Fruit fly (Drosophila melanogaster) whole organism, embryonic: Measurements from ENCODE around the gene CG5541.

Experiments used
- Atf-2 ChIP-seq: fragments of 200-800 bp; sonication (Bioruptor generic); optimal IDR thresholded peaks from 2 replicates; lab custom pipeline; 2016; ENCODE audit warnings: missing biosample characterization, missing genetic modification characterization
- Awh ChIP-seq: fragments of 200-800 bp; sonication (Bioruptor generic); IDR thresholded peaks from 2 replicates; pipeline ENCODE4, ENCODE4 v1.3.6; 2022; ENCODE audit warnings: missing biosample characterization, missing genetic modification characterization
- CG10565 ChIP-seq: fragments of 200-800 bp; sonication (Bioruptor generic); optimal IDR thresholded peaks from 3 replicates; lab custom pipeline; 2016; ENCODE audit warnings: missing biosample characterization, mild to moderate bottlenecking, missing genetic modification characterization
- CG1233 ChIP-seq: fragments of 200-800 bp; sonication (Bioruptor generic); optimal IDR thresholded peaks from 4 replicates; lab custom pipeline; 2018; ENCODE audit warnings: missing biosample characterization, mild to moderate bottlenecking, missing genetic modification characterization
- CG13123 ChIP-seq: fragments of 200-800 bp; sonication (Bioruptor generic); optimal IDR thresholded peaks from 2 replicates; lab custom pipeline; 2016; ENCODE audit warnings: missing biosample characterization, missing genetic modification characterization
- CG13624 ChIP-seq: fragments of 200-800 bp; sonication (Bioruptor generic); optimal IDR thresholded peaks from 2 replicates; lab custom pipeline; 2016; ENCODE audit warnings: missing biosample characterization, missing genetic modification characterization
- CG14860 ChIP-seq: fragments of 200-800 bp; sonication (Bioruptor generic); IDR thresholded peaks from 3 replicates; pipeline ENCODE4 v1.3.6; 2022; ENCODE audit warnings: missing biosample characterization, missing genetic modification characterization; ENCODE audit not compliant: partially characterized antibody
- CG1603 ChIP-seq: fragments of 200-800 bp; sonication (Bioruptor generic); optimal IDR thresholded peaks from 2 replicates; lab custom pipeline; 2019; ENCODE audit warnings: missing biosample characterization, mild to moderate bottlenecking, missing genetic modification characterization, moderate library complexity
- CG17328 ChIP-seq: fragments of 200-800 bp; sonication (Bioruptor generic); IDR thresholded peaks from 2 replicates; pipeline ENCODE4 v1.3.6; 2022; ENCODE audit warnings: missing biosample characterization, missing genetic modification characterization
- CG17359 ChIP-seq: fragments of 200-800 bp; sonication (Bioruptor generic); optimal IDR thresholded peaks from 3 replicates; lab custom pipeline; 2018; ENCODE audit warnings: missing biosample characterization, mild to moderate bottlenecking, missing genetic modification characterization, moderate library complexity
- CG1792 ChIP-seq: fragments of 200-800 bp; sonication (Bioruptor generic); optimal IDR thresholded peaks from 2 replicates; lab custom pipeline; 2016; ENCODE audit warnings: missing biosample characterization, missing genetic modification characterization
- CG2889 ChIP-seq: fragments of 200-800 bp; sonication (Bioruptor generic); IDR thresholded peaks from 3 replicates; pipeline ENCODE4 v1.3.6; 2022; ENCODE audit warnings: missing biosample characterization, missing genetic modification characterization
- CG30020 ChIP-seq: fragments of 200-800 bp; optimal IDR thresholded peaks from 2 replicates; lab custom pipeline; 2019; ENCODE audit warnings: missing biosample characterization, mild to moderate bottlenecking, missing genetic modification characterization, moderate library complexity
- CG31441 ChIP-seq: fragments of 200-800 bp; sonication (Bioruptor generic); IDR thresholded peaks from 2 replicates; pipeline ENCODE4 v1.3.6; 2022; ENCODE audit warnings: missing biosample characterization, missing genetic modification characterization
- CG4617 ChIP-seq: fragments of 200-800 bp; sonication (Bioruptor generic); optimal IDR thresholded peaks from 3 replicates; lab custom pipeline; 2016; ENCODE audit warnings: missing biosample characterization, missing genetic modification characterization, borderline replicate concordance
- CG7556 ChIP-seq: fragments of 200-800 bp; sonication (Bioruptor generic); optimal IDR thresholded peaks from 2 replicates; lab custom pipeline; 2017; ENCODE audit warnings: missing biosample characterization, mild to moderate bottlenecking, missing genetic modification characterization
- CG7745 ChIP-seq: fragments of 200-800 bp; sonication (Bioruptor generic); optimal IDR thresholded peaks from 2 replicates; lab custom pipeline; 2018; ENCODE audit warnings: missing biosample characterization, mild to moderate bottlenecking, missing genetic modification characterization, moderate library complexity
- CG7786 ChIP-seq: fragments of 200-800 bp; sonication (Bioruptor generic); optimal IDR thresholded peaks from 2 replicates; lab custom pipeline; 2016; ENCODE audit warnings: missing biosample characterization, missing genetic modification characterization
- Doc2 ChIP-seq: fragments of 200-800 bp; sonication (Bioruptor generic); IDR thresholded peaks from 2 replicates; pipeline ENCODE4 v1.3.6; 2022; ENCODE audit warnings: missing biosample characterization, missing genetic modification characterization
- Doc3 ChIP-seq: fragments of 200-800 bp; sonication (Bioruptor generic); IDR thresholded peaks from 3 replicates; pipeline ENCODE4 v1.3.6; 2022; ENCODE audit warnings: missing biosample characterization, missing genetic modification characterization; ENCODE audit not compliant: partially characterized antibody
- Dp ChIP-seq: fragments of 200-800 bp; sonication (Bioruptor generic); optimal IDR thresholded peaks from 2 replicates; lab custom pipeline; 2018; ENCODE audit warnings: missing biosample characterization, mild to moderate bottlenecking, missing genetic modification characterization, moderate library complexity
- Hey ChIP-seq: fragments of 200-800 bp; sonication (Bioruptor generic); optimal IDR thresholded peaks from 3 replicates; lab custom pipeline; 2018; ENCODE audit warnings: missing biosample characterization, mild to moderate bottlenecking, missing genetic modification characterization
- Hmr ChIP-seq: fragments of 200-800 bp; sonication (Bioruptor generic); optimal IDR thresholded peaks from 3 replicates; lab custom pipeline; 2017; ENCODE audit warnings: mild to moderate bottlenecking, missing biosample characterization, missing genetic modification reagents, missing genetic modification characterization
- Hmx ChIP-seq: fragments of 200-800 bp; sonication (Bioruptor generic); optimal IDR thresholded peaks from 2 replicates; lab custom pipeline; 2016; ENCODE audit warnings: missing biosample characterization, missing genetic modification characterization
- Lim3 ChIP-seq: fragments of 200-800 bp; sonication (Bioruptor generic); IDR thresholded peaks from 2 replicates; pipeline ENCODE4 v1.3.6; 2022; ENCODE audit warnings: missing biosample characterization, missing genetic modification characterization
- MESR4 ChIP-seq: fragments of 200-800 bp; sonication (Bioruptor generic); optimal IDR thresholded peaks from 2 replicates; lab custom pipeline; 2018; ENCODE audit warnings: missing biosample characterization, mild to moderate bottlenecking, missing genetic modification characterization, moderate library complexity
- MTF-1 ChIP-seq: fragments of 200-800 bp; sonication (Bioruptor generic); optimal IDR thresholded peaks from 2 replicates; lab custom pipeline; 2018; ENCODE audit warnings: missing biosample characterization, mild to moderate bottlenecking, missing genetic modification characterization, borderline replicate concordance
- NFAT ChIP-seq: fragments of 200-800 bp; sonication (Bioruptor generic); IDR thresholded peaks from 2 replicates; pipeline ENCODE4 v1.3.6; 2022; ENCODE audit warnings: missing biosample characterization, missing genetic modification characterization
- Neu2 ChIP-seq: fragments of 200-800 bp; sonication (Bioruptor generic); optimal IDR thresholded peaks from 3 replicates; lab custom pipeline; 2016; ENCODE audit warnings: missing biosample characterization, missing genetic modification characterization, borderline replicate concordance
- Oaz ChIP-seq: fragments of 200-800 bp; sonication (Bioruptor generic); IDR thresholded peaks from 2 replicates; pipeline ENCODE4 v1.3.6; 2022; ENCODE audit warnings: missing biosample characterization, missing genetic modification characterization
- Sox102F ChIP-seq: fragments of 200-800 bp; sonication (Bioruptor generic); optimal IDR thresholded peaks from 2 replicates; lab custom pipeline; 2018; ENCODE audit warnings: missing biosample characterization, mild to moderate bottlenecking, missing genetic modification characterization, moderate library complexity
- Taf1 ChIP-seq: fragments of 200-800 bp; sonication (Bioruptor generic); IDR thresholded peaks from 2 replicates; pipeline ENCODE4 v1.3.6; 2022; ENCODE audit warnings: missing biosample characterization, missing genetic modification characterization
- abd-A ChIP-seq: fragments of 200-800 bp; sonication (Bioruptor generic); optimal IDR thresholded peaks from 3 replicates; lab custom pipeline; 2019; ENCODE audit warnings: missing biosample characterization, mild to moderate bottlenecking, missing genetic modification characterization, moderate library complexity
- ase ChIP-seq: fragments of 200-800 bp; sonication (Bioruptor generic); IDR thresholded peaks from 3 replicates; pipeline ENCODE4 v1.3.6; 2022; ENCODE audit warnings: missing biosample characterization, missing genetic modification characterization
- danr ChIP-seq: fragments of 200-800 bp; sonication (Bioruptor generic); IDR thresholded peaks from 2 replicates; pipeline ENCODE4 v1.3.6; 2022; ENCODE audit warnings: missing biosample characterization, missing genetic modification characterization
- dpn ChIP-seq, 2 experiments: fragments of 200-800 bp; sonication (Bioruptor generic); optimal IDR thresholded peaks; 3 replicates each; lab custom pipeline; 2016; ENCODE audit warnings: missing biosample characterization in 2 of 2, missing genetic modification characterization in 2 of 2
- ewg ChIP-seq: fragments of 200-800 bp; sonication (Bioruptor generic); optimal IDR thresholded peaks from 3 replicates; lab custom pipeline; 2017; ENCODE audit warnings: mild to moderate bottlenecking, missing biosample characterization, missing genetic modification reagents, missing genetic modification characterization
- fru ChIP-seq: fragments of >200 bp; optimal IDR thresholded peaks from 2 replicates; lab custom pipeline; 2017
- her ChIP-seq: fragments of 200-800 bp; sonication (Bioruptor generic); optimal IDR thresholded peaks from 2 replicates; lab custom pipeline; 2016; ENCODE audit warnings: missing biosample characterization, missing genetic modification characterization
- jing ChIP-seq: fragments of 200-800 bp; sonication (Bioruptor generic); optimal IDR thresholded peaks from 2 replicates; lab custom pipeline; 2018; ENCODE audit warnings: missing biosample characterization, mild to moderate bottlenecking, missing genetic modification characterization
- lov ChIP-seq, 2 experiments: fragments of 200-800 bp in 1 of 2; fragments of >200 bp in 1 of 2; sonication (Bioruptor generic) in 1 of 2; IDR thresholded peaks in 1 of 2; optimal IDR thresholded peaks in 1 of 2; 2 replicates in 1 of 2; 3 replicates in 1 of 2; pipeline versions ENCODE4 v1.3.6 to Lab custom; 2017 to 2022; ENCODE audit warnings: missing biosample characterization in 1 of 2, missing genetic modification characterization in 1 of 2
- ranshi ChIP-seq: fragments of 200-800 bp; sonication (Bioruptor generic); IDR thresholded peaks from 2 replicates; pipeline ENCODE4 v1.3.6; 2022; ENCODE audit warnings: missing biosample characterization, missing genetic modification characterization
- row ChIP-seq: fragments of 200-800 bp; sonication (Bioruptor generic); IDR thresholded peaks from 3 replicates; pipeline ENCODE4 v1.3.6; 2022; ENCODE audit warnings: missing biosample characterization, missing genetic modification characterization
- schlank ChIP-seq: fragments of 200-800 bp; sonication (Bioruptor generic); optimal IDR thresholded peaks from 2 replicates; lab custom pipeline; 2018; ENCODE audit warnings: missing biosample characterization, mild to moderate bottlenecking, missing genetic modification characterization
- sd ChIP-seq: fragments of 200-800 bp; sonication (Bioruptor generic); optimal IDR thresholded peaks from 3 replicates; lab custom pipeline; 2018; ENCODE audit warnings: missing biosample characterization, mild to moderate bottlenecking, missing genetic modification characterization, moderate library complexity
- tna ChIP-seq: fragments of 200-800 bp; sonication (Bioruptor generic); IDR thresholded peaks from 2 replicates; pipeline ENCODE4 v1.3.6; 2022; ENCODE audit warnings: missing biosample characterization, missing genetic modification characterization; ENCODE audit not compliant: partially characterized antibody
- ttk ChIP-seq: fragments of 200-800 bp; sonication (Bioruptor generic); IDR thresholded peaks from 2 replicates; pipeline ENCODE4 v2.1.2; 2022; ENCODE audit warnings: missing biosample characterization, missing genetic modification characterization
- vnd ChIP-seq: fragments of 200-800 bp; sonication (Bioruptor generic); IDR thresholded peaks from 3 replicates; pipeline ENCODE4 v1.3.6; 2022; ENCODE audit warnings: missing biosample characterization, missing genetic modification characterization; ENCODE audit not compliant: partially characterized antibody
- wor ChIP-seq: fragments of 200-800 bp; sonication (Bioruptor generic); IDR thresholded peaks from 2 replicates; pipeline ENCODE4 v1.3.6; 2022; ENCODE audit warnings: missing biosample characterization, missing genetic modification characterization
- yki ChIP-seq: fragments of >200 bp; optimal IDR thresholded peaks from 3 replicates; lab custom pipeline; 2018

The CG5541 gene

dm6 chrX:15022219-15022618, 21.7 kb upstream of the CG5541 start (continued):
- peak; percentile 90 for TF ChIP-seq CG17328 (GFP tag; lab: Robert Waterston, UW)
- TF ChIP-seq fru (lab: Kevin White, UChicago) = no peak
- no peak for TF ChIP-seq lov (optimal IDR thresholded peaks at IDR 0.05; lab: Kevin White, UChicago)
- TF ChIP-seq lov (GFP tag; IDR thresholded peaks at IDR 0.05; lab: Robert Waterston, UW) = peak; percentile 65; the same call in 1 of the 3 replicates
- peak; percentile 11 for TF ChIP-seq MESR4 (GFP tag; lab: Kevin White, UChicago)
- peak; percentile 83 for TF ChIP-seq CG7556 (GFP tag; lab: Kevin White, UChicago)
- peak; percentile 79 for TF ChIP-seq CG31441 (GFP tag; lab: Robert Waterston, UW)
- peak; percentile 26 for TF ChIP-seq CG10565 (GFP tag; lab: Kevin White, UChicago)
- TF ChIP-seq Doc3 (GFP tag; lab: Robert Waterston, UW) = no peak
- 0 out of 2 replicates have a peak, but pooled peaks have one; percentile 9 for TF ChIP-seq NFAT (GFP tag; lab: Robert Waterston, UW)
- TF ChIP-seq Oaz (GFP tag; lab: Robert Waterston, UW) = peak; percentile 52; the same call in 1 of the 2 replicates
- peak; percentile 76 for TF ChIP-seq sd (tag; lab: Kevin White, UChicago)
- no peak for TF ChIP-seq tna
- peak; percentile 77 for TF ChIP-seq Awh (GFP tag; lab: Robert Waterston, UW)
- TF ChIP-seq Lim3 (GFP tag; lab: Robert Waterston, UW) = peak; percentile 73; the same call in 1 of the 2 replicates
- no peak for TF ChIP-seq Neu2 (GFP tag; lab: Kevin White, UChicago)
- TF ChIP-seq Hmr (GFP tag; lab: Kevin White, UChicago) = peak; percentile 85
- peak; percentile 68 for TF ChIP-seq jing
- peak; percentile 88 for TF ChIP-seq ranshi (GFP tag; lab: Robert Waterston, UW)
- peak; percentile 85 for TF ChIP-seq CG1603 (tag; lab: Kevin White, UChicago)
- TF ChIP-seq row (GFP tag; lab: Robert Waterston, UW) = peak; percentile 90
- TF ChIP-seq CG7786 (GFP tag; lab: Kevin White, UChicago) = peak; percentile 86
- TF ChIP-seq Dp (GFP tag; lab: Kevin White, UChicago) = no peak
- peak; percentile 76 for TF ChIP-seq CG1792 (GFP tag; lab: Kevin White, UChicago)
- peak; percentile 73 for TF ChIP-seq ewg (GFP tag; lab: Kevin White, UChicago)
- TF ChIP-seq dpn (GFP tag; optimal IDR thresholded peaks at IDR 0.05; lab: Kevin White, UChicago) = peak; percentile 90
- TF ChIP-seq CG2889 (GFP tag; lab: Robert Waterston, UW) = peak; percentile 85
- peak; percentile 91 for TF ChIP-seq CG17359 (tag; lab: Kevin White, UChicago)
- TF ChIP-seq vnd (GFP tag; lab: Robert Waterston, UW) = no peak
- TF ChIP-seq MTF-1 (GFP tag; lab: Kevin White, UChicago) = peak; percentile 77
- TF ChIP-seq CG14860 (GFP tag; lab: Robert Waterston, UW) = no peak
- peak; percentile 60 for TF ChIP-seq CG4617 (GFP tag; lab: Kevin White, UChicago)
- TF ChIP-seq CG13624 (GFP tag; lab: Kevin White, UChicago) = peak; percentile 85
- TF ChIP-seq wor (GFP tag; lab: Robert Waterston, UW) = peak; percentile 69
- TF ChIP-seq CG30020 = peak; percentile 1
- no peak for TF ChIP-seq abd-A (tag; lab: Kevin White, UChicago)
- peak; percentile 58; the same call in 1 of the 2 replicates for TF ChIP-seq Taf1 (GFP tag; lab: Robert Waterston, UW)
- TF ChIP-seq danr (GFP tag; lab: Robert Waterston, UW) = peak; percentile 48; the same call in 1 of the 2 replicates
- no peak for TF ChIP-seq CG7745 (tag; lab: Kevin White, UChicago)
- TF ChIP-seq Sox102F (GFP tag; lab: Kevin White, UChicago) = peak; percentile 92
- peak; percentile 90 for TF ChIP-seq her
- TF ChIP-seq Doc2 (GFP tag; lab: Robert Waterston, UW) = no peak
- no peak for TF ChIP-seq yki (lab: Kevin White, UChicago)
- TF ChIP-seq Hmx (GFP tag; lab: Kevin White, UChicago) = no peak
- peak; percentile 76 for TF ChIP-seq ttk (GFP tag; lab: Robert Waterston, UW)
- TF ChIP-seq Hey (tag; lab: Kevin White, UChicago) = peak; percentile 41
- peak; percentile 86 for TF ChIP-seq Atf-2 (GFP tag; lab: Kevin White, UChicago)
- peak; percentile 58 for TF ChIP-seq CG13123 (GFP tag; lab: Kevin White, UChicago)
- TF ChIP-seq ase (GFP tag; lab: Robert Waterston, UW) = peak; percentile 66; the same call in 2 of the 3 replicates
- TF ChIP-seq CG1233 = peak; percentile 83
- peak; percentile 71 for TF ChIP-seq schlank (tag; lab: Kevin White, UChicago)
